Fruit fly (Drosophila melanogaster) whole organism, adult: Measurements from ENCODE around the gene CG12056.

Experiments used
- CG12768 ChIP-seq: fragments of 200-800 bp; sonication (Bioruptor generic); optimal IDR thresholded peaks from 2 replicates; lab custom pipeline; 2017; ENCODE audit warnings: missing biosample characterization, missing genetic modification characterization, mild to moderate bottlenecking, moderate library complexity, missing genetic modification reagents
- CG33017 ChIP-seq: fragments of 200-800 bp; sonication (Bioruptor generic); optimal IDR thresholded peaks from 2 replicates; lab custom pipeline; 2018; ENCODE audit warnings: missing biosample characterization, mild to moderate bottlenecking, missing genetic modification characterization, moderate library complexity
- Clk ChIP-seq: fragments of 200-800 bp; sonication (Bioruptor generic); optimal IDR thresholded peaks from 2 replicates; lab custom pipeline; 2017; ENCODE audit warnings: missing biosample characterization, missing genetic modification characterization
- pad ChIP-seq: fragments of 200-800 bp; sonication (Bioruptor generic); optimal IDR thresholded peaks from 3 replicates; lab custom pipeline; 2017; ENCODE audit warnings: missing biosample characterization, missing genetic modification characterization, mild to moderate bottlenecking, moderate library complexity, missing genetic modification reagents

dm6 chrX:9156388-9156823, 36.1 kb upstream of the CG12056 start, which contains the start of gene His3.3B:
- no peak for TF ChIP-seq CG12768 (GFP tag; lab: Kevin White, UChicago)
- TF ChIP-seq Clk (GFP tag; lab: Kevin White, UChicago), result no peak
- TF ChIP-seq pad (GFP tag; lab: Kevin White, UChicago), result no peak
- TF ChIP-seq CG33017 (tag; lab: Kevin White, UChicago), result no peak
